Fruit fly (Drosophila melanogaster) S2 (cell line): ENCODE measurements around the gene Mtl.

Experiments used
- CG8478 ChIP-seq: fragments of >200 bp; optimal IDR thresholded peaks from 2 replicates; lab custom pipeline; 2018
- CTCF ChIP-seq, 2 experiments: fragments of >200 bp; optimal IDR thresholded peaks; 2 replicates each; lab custom pipeline; 2018

- TF ChIP-seq CTCF (optimal IDR thresholded peaks at IDR 0.05; lab: Kevin White, UChicago) (no peak), CG8478 (no peak)
Measured at dm6 chr3R:27613814-27614213, 22.4 kb upstream of the Mtl start.
